Fruit fly (Drosophila melanogaster): ENCODE measurements around the gene yip2.
A peak's percentile ranks its signal among the peaks of the same experiment; 100 is the strongest.

The yip2 gene

DNA sequence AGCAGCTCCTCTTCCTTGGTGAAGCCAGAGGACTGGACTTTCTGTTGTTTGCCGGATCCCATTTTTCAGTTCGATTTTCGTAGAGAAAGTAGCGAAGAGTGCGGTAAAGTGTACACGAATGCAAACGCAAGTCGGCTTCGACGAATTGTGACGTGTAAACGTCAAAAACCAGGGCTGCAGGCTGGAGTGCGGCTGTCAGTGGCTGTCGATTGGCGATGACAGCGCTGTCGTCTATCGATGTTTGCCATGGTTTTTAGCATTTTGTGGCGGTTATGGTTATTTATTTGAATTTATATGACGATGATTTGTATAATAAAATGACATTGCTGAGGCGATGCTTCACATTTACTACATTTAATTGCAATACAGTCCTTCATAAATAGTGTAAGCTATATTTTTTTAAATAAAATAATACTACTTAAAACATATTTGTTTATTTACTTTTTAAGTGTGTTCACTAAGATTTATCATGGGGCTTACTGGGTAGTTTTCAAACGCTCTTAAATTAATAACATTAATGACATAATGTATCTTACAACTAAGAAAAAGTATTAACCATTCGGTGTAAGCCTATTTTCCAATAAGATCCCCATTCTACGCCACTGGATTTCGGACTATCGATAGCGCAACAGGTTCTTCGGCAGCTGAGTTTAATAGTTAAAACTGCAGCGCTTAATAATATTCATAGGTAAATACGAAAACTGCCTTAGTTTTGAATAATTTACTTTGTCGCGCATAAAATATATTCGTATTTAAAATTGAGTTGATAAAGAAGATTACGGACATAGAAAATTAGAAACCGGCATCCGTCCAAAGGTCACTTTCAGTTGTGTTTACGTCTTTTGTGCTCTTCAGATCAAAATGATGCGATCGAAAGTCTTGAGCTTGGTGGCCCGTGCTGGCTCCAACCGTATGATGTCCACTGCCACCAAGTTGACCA, 3.2 kb downstream of the yip2 start, which contains the start of the genes CG5885 and CG4598 (continued):
- peak; percentile 76 for TF ChIP-seq CG42726 (GFP tag; IDR thresholded peaks at IDR 0.05; ENCODE audit: partially characterized antibody)
- TF ChIP-seq MBD-R2 (GFP tag; IDR thresholded peaks at IDR 0.05), result peak; percentile 66
- TF ChIP-seq repo (GFP tag; optimal IDR thresholded peaks at IDR 0.05), result no peak
- no peak for TF ChIP-seq mirr (GFP tag; optimal IDR thresholded peaks at IDR 0.05)
- TF ChIP-seq inv (GFP tag; IDR thresholded peaks at IDR 0.05; ENCODE audit: partially characterized antibody), result peak; percentile 58
- TF ChIP-seq CG4820 (GFP tag; optimal IDR thresholded peaks at IDR 0.05), result peak; percentile 84
- TF ChIP-seq Jarid2 (GFP tag; optimal IDR thresholded peaks at IDR 0.05), result no peak
- TF ChIP-seq CG2199 (GFP tag; IDR thresholded peaks at IDR 0.05), result no peak
- peak; percentile 52 for TF ChIP-seq CG10959 (GFP tag; IDR thresholded peaks at IDR 0.05)
- TF ChIP-seq CG4854 (GFP tag; optimal IDR thresholded peaks at IDR 0.05), result no peak
- peak; percentile 71 for TF ChIP-seq CG17186 (GFP tag; optimal IDR thresholded peaks at IDR 0.05)
- peak in 1 of 2 experiments; percentile 82 for TF ChIP-seq insv (GFP tag; optimal IDR thresholded peaks at IDR 0.05)
- TF ChIP-seq CG18619 (GFP tag; optimal IDR thresholded peaks at IDR 0.05), result peak; percentile 69
- no peak for TF ChIP-seq Side (GFP tag; optimal IDR thresholded peaks at IDR 0.05)
- TF ChIP-seq Gug (GFP tag; IDR thresholded peaks at IDR 0.05), result peak; percentile 56; the same call in 2 of the 4 replicates
- peak; percentile 53 for TF ChIP-seq lbe (GFP tag; optimal IDR thresholded peaks at IDR 0.05)
- peak; percentile 76 for TF ChIP-seq az2 (GFP tag; optimal IDR thresholded peaks at IDR 0.05)
- TF ChIP-seq CrebB (tag; optimal IDR thresholded peaks at IDR 0.05), result peak; percentile 59
- TF ChIP-seq CG11504 (tag; optimal IDR thresholded peaks at IDR 0.05), result peak; percentile 84
- TF ChIP-seq CG1529 (GFP tag; optimal IDR thresholded peaks at IDR 0.05), result peak; percentile 49
- TF ChIP-seq tup (GFP tag; optimal IDR thresholded peaks at IDR 0.05), result peak; percentile 40
- TF ChIP-seq B-H2 (GFP tag; optimal IDR thresholded peaks at IDR 0.05), result peak; percentile 50
- no peak for TF ChIP-seq Camta (GFP tag; optimal IDR thresholded peaks at IDR 0.05)
- TF ChIP-seq Sry-β (GFP tag; optimal IDR thresholded peaks at IDR 0.05), result no peak
- peak; percentile 85 for TF ChIP-seq Med (GFP tag)
- peak; percentile 43; the same call in 2 of the 3 replicates for TF ChIP-seq Aef1 (GFP tag; IDR thresholded peaks at IDR 0.05)
- TF ChIP-seq Poxn (GFP tag; IDR thresholded peaks at IDR 0.05), result no peak
- peak; percentile 64 for TF ChIP-seq CG17385 (GFP tag; optimal IDR thresholded peaks at IDR 0.05)
- TF ChIP-seq CG17912 (GFP tag; optimal IDR thresholded peaks at IDR 0.05), result peak; percentile 46
- peak; percentile 28; the same call in 1 of the 2 replicates for TF ChIP-seq CG32772 (GFP tag; IDR thresholded peaks at IDR 0.05)
- 0 out of 2 replicates have a peak, but pooled peaks have one; percentile 19 for TF ChIP-seq wor (GFP tag; IDR thresholded peaks at IDR 0.05)
- no peak for TF ChIP-seq slp2 (GFP tag; optimal IDR thresholded peaks at IDR 0.05)
- TF ChIP-seq fd3F (GFP tag; optimal IDR thresholded peaks at IDR 0.05), result peak; percentile 66
- peak in 1 of 2 experiments; percentile 30 for TF ChIP-seq chif (GFP tag; optimal IDR thresholded peaks at IDR 0.05)
- no peak; the same call in 1 of the 2 replicates for TF ChIP-seq klu (GFP tag; IDR thresholded peaks at IDR 0.05)
- TF ChIP-seq Ets65A (GFP tag), result peak; percentile 87
- TF ChIP-seq luna (GFP tag; optimal IDR thresholded peaks at IDR 0.05), result no peak
- peak; percentile 16 to 68 for TF ChIP-seq Pdp1 (GFP tag; optimal IDR thresholded peaks at IDR 0.05)
- TF ChIP-seq Hsf (GFP tag; optimal IDR thresholded peaks at IDR 0.05), result peak; percentile 38
- peak; percentile 27 for TF ChIP-seq nerfin-1 (tag; optimal IDR thresholded peaks at IDR 0.05)
- peak; percentile 78 for TF ChIP-seq CG13424 (tag; optimal IDR thresholded peaks at IDR 0.05)
- peak; percentile 23 for TF ChIP-seq CG6813 (GFP tag; optimal IDR thresholded peaks at IDR 0.05)
- no peak for TF ChIP-seq ftz-f1 (GFP tag; optimal IDR thresholded peaks at IDR 0.05)
- no peak for TF ChIP-seq CG18476 (GFP tag; optimal IDR thresholded peaks at IDR 0.05)
- no peak for TF ChIP-seq CG12071 (GFP tag; optimal IDR thresholded peaks at IDR 0.05)
- TF ChIP-seq E2f2 (GFP tag; IDR thresholded peaks at IDR 0.05), result peak; percentile 95
- peak; percentile 26 for TF ChIP-seq CG13123 (GFP tag; optimal IDR thresholded peaks at IDR 0.05)
- no peak for TF ChIP-seq disco-r (GFP tag; optimal IDR thresholded peaks at IDR 0.05)

Measured in whole organism, embryonic.